Worm (Caenorhabditis elegans) whole organism, L2 larva: ENCODE measurements around the gene VZK822L.2.

Experiments used
- ceh-82 ChIP-seq: fragments of 150-350 bp; optimal IDR thresholded peaks from 2 replicates; lab custom pipeline; 2014; ENCODE audit warnings: missing biosample characterization, missing genetic modification characterization
- fos-1 ChIP-seq: fragments of 150-350 bp; optimal IDR thresholded peaks from 2 replicates; lab custom pipeline; 2014; ENCODE audit warnings: missing biosample characterization, missing genetic modification characterization
- mdl-1 ChIP-seq, 2 experiments: fragments of 150-350 bp in 1 of 2; sonication (generic microtip) in 1 of 2; optimal IDR thresholded peaks; 2 replicates each; lab custom pipeline; 2017; ENCODE audit warnings: missing biosample characterization in 2 of 2, missing genetic modification characterization in 2 of 2
- nhr-11 ChIP-seq: fragments of 150-350 bp; optimal IDR thresholded peaks from 2 replicates; lab custom pipeline; 2014; ENCODE audit warnings: missing biosample characterization, missing genetic modification characterization
- nhr-237 ChIP-seq: fragments of 150-350 bp; optimal IDR thresholded peaks from 2 replicates; lab custom pipeline; 2014; ENCODE audit warnings: missing biosample characterization, missing genetic modification characterization
- nhr-77 ChIP-seq: fragments of 150-350 bp; optimal IDR thresholded peaks from 2 replicates; lab custom pipeline; 2014; ENCODE audit warnings: missing biosample characterization, missing genetic modification characterization
- unc-62 ChIP-seq: fragments of 150-350 bp; optimal IDR thresholded peaks from 2 replicates; lab custom pipeline; 2014; ENCODE audit warnings: missing biosample characterization, missing genetic modification reagents, missing genetic modification characterization
- ztf-11 ChIP-seq: sonication (generic microtip); optimal IDR thresholded peaks from 2 replicates; lab custom pipeline; 2017; ENCODE audit warnings: missing biosample characterization, missing genetic modification characterization

ce11 chrIV:11877674-11878073 lies 34.1 kb upstream of the VZK822L.2 start, which contains the start of gene pph-2:
- TF ChIP-seq nhr-11 (tag; lab: Kevin White, UChicago) (no peak), nhr-77 (no peak), unc-62 (no peak), ceh-82 (tag; lab: Kevin White, UChicago) (no peak), fos-1 (tag; lab: Kevin White, UChicago) (no peak), mdl-1 (tag; optimal IDR thresholded peaks at IDR 0.05; lab: Kevin White, UChicago) (no peak), nhr-237 (tag; lab: Kevin White, UChicago) (no peak), ztf-11 (no peak)
